Worm (Caenorhabditis elegans) whole organism, young adult: ENCODE measurements around the gene F48B9.8.

Experiments used
- die-1 ChIP-seq: sonication (generic microtip); optimal IDR thresholded peaks from 2 replicates; lab custom pipeline; 2016; ENCODE audit warnings: missing genotype, mild to moderate bottlenecking, missing genetic modification characterization, missing compliant biosample characterization
- hlh-12 ChIP-seq: sonication (generic microtip); optimal IDR thresholded peaks from 2 replicates; lab custom pipeline; 2016; ENCODE audit warnings: missing genetic modification characterization, missing compliant biosample characterization
- hmg-20 ChIP-seq: fragments of 200-800 bp; sonication (Bioruptor generic); IDR thresholded peaks from 2 replicates; pipeline ENCODE4 v1.3.6; 2022; ENCODE audit warnings: missing genetic modification reagents, missing genetic modification characterization, missing compliant biosample characterization
- nhr-27 ChIP-seq: fragments of 200-800 bp; sonication (Bioruptor generic); optimal IDR thresholded peaks from 2 replicates; lab custom pipeline; 2018; ENCODE audit warnings: mild to moderate bottlenecking, missing genetic modification characterization, moderate library complexity, missing compliant biosample characterization
- nhr-80 ChIP-seq: sonication (generic microtip); optimal IDR thresholded peaks from 2 replicates; lab custom pipeline; 2016; ENCODE audit warnings: missing genetic modification characterization, missing compliant biosample characterization
- repo-1 ChIP-seq: sonication (generic microtip); optimal IDR thresholded peaks from 2 replicates; lab custom pipeline; 2017; ENCODE audit warnings: mild to moderate bottlenecking, missing genetic modification characterization, missing compliant biosample characterization
- unc-62 ChIP-seq: fragments of 150-350 bp; optimal IDR thresholded peaks from 2 replicates; lab custom pipeline; 2014; ENCODE audit warnings: missing biosample characterization, missing genetic modification reagents, missing genetic modification characterization

- no peak for TF ChIP-seq nhr-27
- TF ChIP-seq repo-1 (tag; lab: Kevin White, UChicago), result no peak
- no peak for TF ChIP-seq unc-62
- no peak for TF ChIP-seq die-1 (tag; lab: Kevin White, UChicago)
- TF ChIP-seq nhr-80, result peak; percentile 57
- TF ChIP-seq hmg-20 (GFP tag; lab: Robert Waterston, UW), result no peak
- TF ChIP-seq hlh-12, result no peak
Observed at ce11 chrX:2178410-2178944, 2.3 kb upstream of the F48B9.8 start.
